Fruit fly (Drosophila melanogaster) whole organism, embryonic: ENCODE measurements around the gene Bsg.

Source experiments
- Ada2b ChIP-seq: fragments of 200-800 bp; sonication (Bioruptor generic); IDR thresholded peaks from 2 replicates; pipeline ENCODE4 v1.3.6; 2022; ENCODE audit warnings: missing biosample characterization, missing genetic modification characterization
- Dref ChIP-seq: fragments of 200-800 bp; sonication (Bioruptor generic); IDR thresholded peaks from 2 replicates; pipeline ENCODE4 v1.3.6; 2022; ENCODE audit warnings: missing biosample characterization, missing genetic modification characterization
- HLHmδ ChIP-seq: fragments of 200-800 bp; sonication (Bioruptor generic); optimal IDR thresholded peaks from 2 replicates; lab custom pipeline; 2018; ENCODE audit warnings: missing biosample characterization, mild to moderate bottlenecking, missing genetic modification characterization, moderate library complexity
- MESR4 ChIP-seq: fragments of 200-800 bp; sonication (Bioruptor generic); optimal IDR thresholded peaks from 2 replicates; lab custom pipeline; 2018; ENCODE audit warnings: missing biosample characterization, mild to moderate bottlenecking, missing genetic modification characterization, moderate library complexity
- Mrtf ChIP-seq: fragments of 200-800 bp; sonication (Bioruptor generic); IDR thresholded peaks from 3 replicates; pipeline ENCODE4 v1.3.6; 2022; ENCODE audit warnings: missing biosample characterization, missing genetic modification characterization
- jumu ChIP-seq: fragments of 200-800 bp; sonication (Bioruptor generic); optimal IDR thresholded peaks from 3 replicates; lab custom pipeline; 2016; ENCODE audit warnings: missing biosample characterization, missing genetic modification characterization

dm6 chr2L:8082692-8083412, 368 bp upstream of the Bsg start, which contains the start of gene Mcr:
- TF ChIP-seq Dref (GFP tag; lab: Robert Waterston, UW) (peak; percentile 39), HLHmδ (GFP tag; lab: Kevin White, UChicago) (peak; percentile 0), jumu (GFP tag; lab: Kevin White, UChicago) (no peak), MESR4 (GFP tag; lab: Kevin White, UChicago) (peak; percentile 60), Mrtf (GFP tag; lab: Robert Waterston, UW) (no peak), Ada2b (no peak)
